Worm (Caenorhabditis elegans): ENCODE data around the gene col-161.

col-161 gene

DNA sequence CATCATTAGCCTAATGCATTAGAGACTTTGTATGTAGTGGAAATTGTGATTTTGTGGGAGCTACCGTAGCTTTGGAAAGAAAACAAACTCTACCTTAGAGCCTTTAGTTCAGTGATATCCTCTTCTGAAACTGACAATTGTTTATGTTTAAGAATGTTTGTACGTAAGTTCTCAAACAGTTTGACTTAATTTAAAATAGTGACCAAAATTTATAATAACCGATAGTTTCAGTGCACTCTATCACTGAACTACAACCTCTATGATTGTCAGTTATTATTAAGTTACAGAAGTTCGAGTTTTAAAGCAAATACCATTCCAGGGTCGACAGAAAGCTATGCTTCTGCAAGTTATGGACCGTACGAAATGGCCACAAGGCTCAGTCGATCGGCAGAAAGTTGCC lies 9.2 kb downstream of the col-161 start, which contains the start of gene C50B6.1:
TSS of gene C50B6.1 (plus strand) at position 301 of the 400 bp plus-strand sequence.
- TF ChIP-seq ces-1 (GFP tag; optimal IDR thresholded peaks at IDR 0.05), result no peak

DNA sequence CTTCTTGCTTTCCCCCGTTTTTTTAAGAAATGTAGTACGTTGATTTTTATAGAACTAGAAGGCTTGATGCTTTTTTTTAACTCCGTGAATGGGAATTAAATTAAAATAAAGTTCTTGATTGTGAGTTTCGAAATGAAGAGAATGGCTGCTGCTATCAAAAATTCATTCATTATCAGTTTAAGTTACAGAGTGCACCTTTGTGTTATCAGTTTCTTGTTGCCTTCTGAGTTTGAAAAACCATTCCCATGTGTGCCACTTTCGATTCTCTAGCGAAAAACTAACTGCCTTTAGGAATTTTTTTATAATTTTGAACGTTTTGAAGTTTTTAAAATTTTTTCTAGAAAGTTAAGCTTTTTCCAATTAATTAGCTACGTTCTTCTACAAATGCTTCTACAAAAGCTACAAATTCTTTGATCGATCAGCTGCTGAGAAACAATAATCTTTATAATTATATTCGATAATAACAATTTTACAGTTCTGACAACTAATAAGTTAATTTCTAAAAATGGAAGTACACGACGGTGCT lies 13.1 kb downstream of the col-161 start, which contains the start of gene C26E1.2:
TSS of gene C26E1.2 (plus strand) at position 476 of the 526 bp plus-strand sequence.
- TF ChIP-seq nhr-85 (tag) (no peak), elt-2 (tag; optimal IDR thresholded peaks at IDR 0.05) (peak; percentile 72)

DNA sequence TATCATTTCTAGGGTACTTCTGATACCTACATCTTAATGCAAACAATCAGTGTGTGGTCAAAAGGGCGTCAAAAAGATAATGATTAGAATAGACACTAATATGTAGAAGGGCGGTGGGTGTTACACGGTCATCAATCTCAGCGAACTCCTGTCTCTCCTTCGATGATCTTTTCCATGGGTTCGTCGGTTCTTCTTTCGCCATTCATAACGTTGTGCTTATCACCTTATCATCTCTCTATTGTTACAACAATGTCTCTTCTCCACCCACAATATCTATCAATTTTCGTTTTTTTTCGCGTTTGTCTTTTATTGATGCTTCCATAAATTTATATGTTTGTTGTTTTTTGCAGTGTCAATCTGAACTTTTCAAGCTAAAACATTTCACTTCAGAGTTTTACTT lies 16.4 kb downstream of the col-161 start, which contains the start of gene ceh-79:
TSS of gene ceh-79 (plus strand) at position 391 of the 400 bp plus-strand sequence.
- TF ChIP-seq mep-1 (tag; optimal IDR thresholded peaks at IDR 0.05), result no peak
- TF ChIP-seq nhr-77 (tag; optimal IDR thresholded peaks at IDR 0.05), result no peak
- TF ChIP-seq snu-23 (GFP tag; optimal IDR thresholded peaks at IDR 0.05), result no peak
- no peak for TF ChIP-seq nhr-11 (tag; optimal IDR thresholded peaks at IDR 0.05)
- no peak for TF ChIP-seq isw-1 (GFP tag; IDR thresholded peaks at IDR 0.05)
- TF ChIP-seq pax-3 (tag; optimal IDR thresholded peaks at IDR 0.05), result peak; percentile 2
- no peak for TF ChIP-seq nhr-20 (tag; optimal IDR thresholded peaks at IDR 0.05)
- TF ChIP-seq elt-3 (tag; optimal IDR thresholded peaks at IDR 0.05), result peak in 1 of 6 experiments; percentile 13
- no peak for TF ChIP-seq Y116A8C.19 (tag; optimal IDR thresholded peaks at IDR 0.05; ENCODE audit: borderline replicate concordance)
- no peak for TF ChIP-seq nhr-47 (tag; optimal IDR thresholded peaks at IDR 0.05)
- TF ChIP-seq ceh-8 (GFP tag; optimal IDR thresholded peaks at IDR 0.05), result no peak
- TF ChIP-seq mab-9 (GFP tag; IDR thresholded peaks at IDR 0.05), result no peak
- no peak for TF ChIP-seq egl-27 (tag; optimal IDR thresholded peaks at IDR 0.05)
- TF ChIP-seq zip-4 (GFP tag; optimal IDR thresholded peaks at IDR 0.05), result no peak
- TF ChIP-seq nhr-19 (GFP tag; conservative IDR thresholded peaks at IDR 0.05), result no peak
- no peak for TF ChIP-seq nhr-12 (tag; optimal IDR thresholded peaks at IDR 0.05)
- TF ChIP-seq pag-3 (tag; optimal IDR thresholded peaks at IDR 0.05; ENCODE audit: borderline replicate concordance, insufficient read depth), result no peak
- TF ChIP-seq blmp-1 (tag; optimal IDR thresholded peaks at IDR 0.05), result peak; percentile 38
- no peak for TF ChIP-seq elt-2 (tag; optimal IDR thresholded peaks at IDR 0.05)
- no peak for TF ChIP-seq swsn-7 (tag; optimal IDR thresholded peaks at IDR 0.05)
- no peak for TF ChIP-seq unc-62 (GFP tag; optimal IDR thresholded peaks at IDR 0.05)
- no peak for TF ChIP-seq ces-1 (GFP tag; optimal IDR thresholded peaks at IDR 0.05)
- no peak for TF ChIP-seq ceh-88 (GFP tag; IDR thresholded peaks at IDR 0.05)

DNA sequence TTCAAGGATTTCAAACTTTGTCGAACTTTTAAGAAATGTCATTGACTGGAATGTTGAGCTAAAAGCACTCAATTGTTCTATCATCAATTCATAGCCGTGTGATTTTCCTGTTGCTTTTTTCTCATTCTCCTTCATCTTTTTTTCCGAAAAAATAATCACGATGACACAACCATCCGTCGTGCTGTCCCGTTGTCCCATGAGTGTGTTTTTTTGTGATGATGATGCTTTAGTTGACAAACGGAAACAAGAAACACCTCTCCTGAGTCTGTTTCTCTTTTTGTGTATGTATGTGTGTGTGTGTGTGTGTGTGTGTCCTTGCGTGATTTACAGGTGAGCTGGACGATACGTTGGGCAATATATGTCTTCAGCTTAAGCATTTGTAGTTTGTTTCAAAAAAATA lies 17.3 kb downstream of the col-161 start:
- peak; percentile 36 for TF ChIP-seq lin-14 (GFP tag; optimal IDR thresholded peaks at IDR 0.05)
- no peak for TF ChIP-seq nhr-84 (tag; optimal IDR thresholded peaks at IDR 0.05)

DNA sequence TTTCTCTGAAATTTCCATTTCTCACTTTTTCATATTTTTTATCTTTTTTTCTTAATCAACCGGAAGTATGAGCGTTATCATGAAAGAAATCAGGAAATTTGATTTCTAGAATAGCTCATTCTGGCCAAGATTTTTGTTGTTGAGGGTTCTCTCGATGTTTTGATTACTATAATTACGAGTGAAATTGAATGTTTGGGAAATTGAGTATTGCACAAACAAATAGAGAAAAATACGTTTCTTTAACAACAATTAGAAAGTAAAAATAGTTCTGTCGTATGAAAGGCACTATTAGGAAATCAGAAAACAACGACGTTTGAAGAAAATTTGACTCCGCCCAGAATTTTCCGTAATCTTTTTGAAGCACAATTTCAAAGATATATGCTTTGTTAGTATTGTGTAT lies 18.4 kb downstream of the col-161 start:
- TF ChIP-seq ceh-88 (GFP tag; IDR thresholded peaks at IDR 0.05) (no peak), Y116A8C.19 (tag; optimal IDR thresholded peaks at IDR 0.05; ENCODE audit: borderline replicate concordance) (no peak), xbp-1 (tag; optimal IDR thresholded peaks at IDR 0.05) (no peak), pax-3 (tag; optimal IDR thresholded peaks at IDR 0.05) (peak; percentile 60), nhr-76 (tag; optimal IDR thresholded peaks at IDR 0.05) (no peak), mdl-1 (tag; optimal IDR thresholded peaks at IDR 0.05) (no peak), snpc-4 (tag; optimal IDR thresholded peaks at IDR 0.05) (no peak), sup-37 (GFP tag; optimal IDR thresholded peaks at IDR 0.05) (no peak), alr-1 (tag; optimal IDR thresholded peaks at IDR 0.05; ENCODE audit: borderline replicate concordance) (no peak), lin-14 (GFP tag; optimal IDR thresholded peaks at IDR 0.05) (no peak), zip-4 (GFP tag; optimal IDR thresholded peaks at IDR 0.05) (no peak), C16A3.4 (tag; optimal IDR thresholded peaks at IDR 0.05) (no peak), pqm-1 (tag; optimal IDR thresholded peaks at IDR 0.05) (no peak), efl-1 (optimal IDR thresholded peaks at IDR 0.05) (no peak), efl-1 (GFP tag; optimal IDR thresholded peaks at IDR 0.05 in 1 of 2) (peak in 1 of 2 experiments; percentile 65), egl-13 (tag; optimal IDR thresholded peaks at IDR 0.05) (no peak), skn-1 (tag; optimal IDR thresholded peaks at IDR 0.05) (no peak)

Measured in whole organism, L1 larva.